Worm (Caenorhabditis elegans): ENCODE measurements around the gene Y7A5A.20.
A peak's percentile ranks its signal among the peaks of the same experiment; 100 is the strongest.

Y7A5A.20 gene

ce11 chrX:15851013-15851412, 22.9 kb downstream of the Y7A5A.20 start:
- peak; percentile 47 for TF ChIP-seq snpc-4 (tag; optimal IDR thresholded peaks at IDR 0.05)
- no peak for TF ChIP-seq zag-1 (tag; optimal IDR thresholded peaks at IDR 0.05)

ce11 chrX:15856853-15857252, 28.7 kb downstream of the Y7A5A.20 start, which contains the start of gene F53H4.2:
F53H4.2 (plus strand) TSS chrX:15857153.
- TF ChIP-seq aly-2 (tag; optimal IDR thresholded peaks at IDR 0.05) (no peak), ztf-4 (tag; optimal IDR thresholded peaks at IDR 0.05) (no peak), mab-5 (tag; optimal IDR thresholded peaks at IDR 0.05) (no peak), nhr-129 (tag; optimal IDR thresholded peaks at IDR 0.05) (no peak), nhr-10 (tag; optimal IDR thresholded peaks at IDR 0.05) (no peak)

DNA sequence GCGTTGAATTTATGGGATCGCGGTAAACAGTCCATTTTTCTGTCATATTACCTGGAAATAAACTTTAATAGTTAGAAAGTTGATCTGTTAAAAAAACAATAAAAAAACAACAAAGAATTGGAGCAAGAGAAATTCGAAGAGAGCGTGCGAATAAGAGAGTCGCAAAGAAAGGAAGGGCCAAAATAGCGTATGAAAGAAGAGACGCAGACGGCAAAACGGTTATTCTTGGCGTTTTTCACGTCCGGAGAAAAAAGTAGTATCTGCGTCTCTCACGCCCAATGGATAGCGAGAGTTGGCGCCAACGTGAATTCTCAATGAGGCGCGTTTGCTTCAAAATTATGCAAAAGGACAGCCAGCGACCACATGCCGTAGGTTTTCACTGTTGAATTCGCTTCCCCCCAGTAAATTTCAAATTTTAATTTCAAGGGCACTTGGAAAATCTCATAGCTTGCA, 32.4 kb downstream of the Y7A5A.20 start, which contains the start of gene F53H4.6:
Gene F53H4.6 (minus strand): TSS at position 51 of the 453 bp plus-strand sequence.
- TF ChIP-seq lsy-2 (tag; optimal IDR thresholded peaks at IDR 0.05) (peak; percentile 30 to 74), unc-55 (GFP tag; optimal IDR thresholded peaks at IDR 0.05) (peak; percentile 62), ceh-82 (tag; optimal IDR thresholded peaks at IDR 0.05) (no peak), nhr-77 (tag; optimal IDR thresholded peaks at IDR 0.05) (no peak), C34F6.9 (tag; optimal IDR thresholded peaks at IDR 0.05) (peak; percentile 11), nhr-129 (tag; optimal IDR thresholded peaks at IDR 0.05) (peak; percentile 34), crh-2 (tag; optimal IDR thresholded peaks at IDR 0.05) (peak; percentile 6)

DNA sequence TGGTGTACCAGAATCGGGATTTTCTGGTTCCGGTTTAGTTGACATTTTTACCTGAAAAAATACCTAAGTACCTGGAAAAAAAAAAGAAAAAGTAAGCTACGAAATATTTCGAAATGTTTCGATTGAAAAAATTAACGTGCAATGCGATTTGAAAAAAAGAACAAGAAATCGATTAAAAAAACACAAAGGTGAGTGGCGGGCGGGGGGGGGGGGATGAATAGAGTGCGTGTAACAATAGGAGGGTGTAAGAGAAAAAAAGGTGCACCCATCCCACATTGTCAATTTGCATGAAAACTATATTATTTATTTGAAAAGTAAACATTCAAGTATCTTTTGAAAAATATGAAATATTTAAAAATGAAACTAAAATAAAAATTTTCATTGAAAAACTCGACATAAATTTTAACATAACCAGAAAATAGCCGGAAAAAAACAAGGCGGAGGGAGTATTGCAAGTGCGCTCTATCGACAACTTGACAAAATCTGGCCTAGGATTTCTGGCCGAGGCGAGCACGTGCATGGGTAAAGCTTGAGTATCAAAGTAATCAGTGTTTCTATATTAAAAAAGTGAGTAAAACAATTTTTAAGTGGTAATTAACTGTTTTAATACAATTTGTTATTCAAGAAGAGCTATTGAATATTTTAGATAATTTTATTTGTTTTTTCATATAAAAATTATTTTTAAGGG, 37.9 kb downstream of the Y7A5A.20 start, which contains the start of the genes csb-1 and F53H4.4:
Gene csb-1 (minus strand): TSS at position 51 of the 688 bp plus-strand sequence.
Gene F53H4.4 (plus strand): TSS at position 520 of the 688 bp plus-strand sequence.
- TF ChIP-seq mdl-1 (tag; optimal IDR thresholded peaks at IDR 0.05) (peak; percentile 72 to 96), lin-13 (GFP tag; optimal IDR thresholded peaks at IDR 0.05) (peak; percentile 68), R02D3.7 (tag; optimal IDR thresholded peaks at IDR 0.05) (no peak), nhr-11 (tag; optimal IDR thresholded peaks at IDR 0.05) (no peak), fos-1 (tag; optimal IDR thresholded peaks at IDR 0.05) (peak; percentile 73), ceh-16 (tag; optimal IDR thresholded peaks at IDR 0.05) (no peak), snpc-4 (tag; optimal IDR thresholded peaks at IDR 0.05) (peak; percentile 14), ceh-82 (tag; optimal IDR thresholded peaks at IDR 0.05) (no peak), dmd-4 (tag; optimal IDR thresholded peaks at IDR 0.05) (no peak), elt-1 (tag; optimal IDR thresholded peaks at IDR 0.05) (no peak), unc-62 (GFP tag; optimal IDR thresholded peaks at IDR 0.05) (no peak), unc-39 (tag; optimal IDR thresholded peaks at IDR 0.05) (no peak), crh-2 (tag; optimal IDR thresholded peaks at IDR 0.05) (peak; percentile 67), elt-3 (tag; optimal IDR thresholded peaks at IDR 0.05) (no peak), nhr-21 (tag; optimal IDR thresholded peaks at IDR 0.05) (peak; percentile 29), lin-11 (tag; optimal IDR thresholded peaks at IDR 0.05) (peak; percentile 49), sem-4 (tag; optimal IDR thresholded peaks at IDR 0.05) (peak; percentile 77), gmeb-1 (tag; optimal IDR thresholded peaks at IDR 0.05) (peak; percentile 58), Y55F3AM.14 (GFP tag; optimal IDR thresholded peaks at IDR 0.05) (no peak), zag-1 (tag; optimal IDR thresholded peaks at IDR 0.05) (no peak), C34F6.9 (tag; optimal IDR thresholded peaks at IDR 0.05) (peak; percentile 78), egl-27 (tag; optimal IDR thresholded peaks at IDR 0.05) (no peak), lsy-2 (tag; optimal IDR thresholded peaks at IDR 0.05) (peak; percentile 50 to 89), blmp-1 (tag; optimal IDR thresholded peaks at IDR 0.05; ENCODE audit: insufficient read depth) (no peak), F13H6.1 (tag; optimal IDR thresholded peaks at IDR 0.05) (peak; percentile 53), ztf-4 (tag; optimal IDR thresholded peaks at IDR 0.05) (no peak), nhr-12 (tag; optimal IDR thresholded peaks at IDR 0.05) (no peak), alr-1 (tag; optimal IDR thresholded peaks at IDR 0.05) (no peak), peb-1 (tag; optimal IDR thresholded peaks at IDR 0.05) (no peak), nhr-6 (tag; optimal IDR thresholded peaks at IDR 0.05) (no peak), aly-2 (tag; optimal IDR thresholded peaks at IDR 0.05) (no peak), sma-9 (GFP tag; optimal IDR thresholded peaks at IDR 0.05) (peak; percentile 79), sma-9 (tag; optimal IDR thresholded peaks at IDR 0.05) (no peak), lin-39 (tag; optimal IDR thresholded peaks at IDR 0.05) (no peak), skn-1 (tag; optimal IDR thresholded peaks at IDR 0.05) (peak; percentile 51), mab-5 (tag; optimal IDR thresholded peaks at IDR 0.05) (no peak), unc-55 (GFP tag; optimal IDR thresholded peaks at IDR 0.05) (peak; percentile 89), nhr-23 (tag; optimal IDR thresholded peaks at IDR 0.05) (no peak), nhr-129 (tag; optimal IDR thresholded peaks at IDR 0.05) (peak; percentile 76), ztf-11 (tag; optimal IDR thresholded peaks at IDR 0.05) (no peak), nhr-10 (tag; optimal IDR thresholded peaks at IDR 0.05) (no peak), ZK546.5 (tag; optimal IDR thresholded peaks at IDR 0.05) (no peak), ztf-1 (GFP tag; conservative IDR thresholded peaks at IDR 0.05) (no peak), sma-3 (GFP tag; optimal IDR thresholded peaks at IDR 0.05) (peak; percentile 72), nhr-237 (tag; optimal IDR thresholded peaks at IDR 0.05) (no peak)

All from whole organism, L2 larva.